Fruit fly (Drosophila melanogaster): ENCODE results near the gene Vps24.

DNA sequence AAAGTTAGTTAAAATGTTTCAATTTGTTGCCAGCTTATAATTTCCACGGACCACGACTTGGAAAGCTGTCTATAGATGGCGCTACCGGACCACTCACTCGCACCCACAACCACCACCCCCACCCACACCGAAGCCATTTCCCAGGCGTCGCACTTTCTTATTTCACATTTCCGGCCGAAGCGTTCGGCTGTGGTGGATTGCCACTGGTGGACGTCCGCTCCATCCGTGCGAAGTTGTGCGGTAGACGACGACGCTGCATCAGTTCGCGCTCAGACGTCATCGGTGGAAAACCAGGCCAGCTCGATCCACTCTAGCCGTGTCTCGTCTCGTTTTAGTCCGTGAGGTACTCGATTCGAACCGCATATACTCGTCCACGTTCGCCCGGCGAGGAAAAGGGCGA, 48.9 kb upstream of the Vps24 start, which contains the start of gene CG1090:
- TF ChIP-seq CG34367 (tag; optimal IDR thresholded peaks at IDR 0.05) (no peak), EcR (GFP tag; optimal IDR thresholded peaks at IDR 0.05) (no peak), rn (GFP tag; IDR thresholded peaks at IDR 0.05) (no peak), CG13204 (GFP tag; optimal IDR thresholded peaks at IDR 0.05) (no peak), CG9948 (tag; optimal IDR thresholded peaks at IDR 0.05) (no peak), CG12605 (GFP tag; IDR thresholded peaks at IDR 0.05) (no peak), fd96Ca (GFP tag; IDR thresholded peaks at IDR 0.05) (no peak)

Measured in whole organism, pupa.